Fruit fly (Drosophila melanogaster) whole organism, pupa: Measurements from ENCODE around the gene CG13239.
A peak's percentile ranks its signal among the peaks of the same experiment; 100 is the strongest.

Experiments
- CG10348 ChIP-seq: fragments of 200-800 bp; sonication (Bioruptor generic); IDR thresholded peaks from 2 replicates; pipeline ENCODE4 v1.3.6; 2022; ENCODE audit warnings: missing biosample characterization, missing genetic modification characterization
- CG12605 ChIP-seq: fragments of 200-800 bp; sonication (Bioruptor generic); IDR thresholded peaks from 2 replicates; pipeline ENCODE4 v1.3.6; 2022; ENCODE audit warnings: missing biosample characterization, missing genetic modification characterization
- CG13204 ChIP-seq: fragments of 200-800 bp; sonication (Bioruptor generic); optimal IDR thresholded peaks from 2 replicates; lab custom pipeline; 2018; ENCODE audit warnings: missing biosample characterization, mild to moderate bottlenecking, missing genetic modification characterization, moderate library complexity
- CG14655 ChIP-seq: fragments of 200-800 bp; sonication (Bioruptor generic); optimal IDR thresholded peaks from 3 replicates; lab custom pipeline; 2017; ENCODE audit warnings: mild to moderate bottlenecking, missing biosample characterization, missing genetic modification reagents, missing genetic modification characterization
- CG15710 ChIP-seq: fragments of 200-800 bp; sonication (Bioruptor generic); optimal IDR thresholded peaks from 2 replicates; lab custom pipeline; 2018; ENCODE audit warnings: missing biosample characterization, mild to moderate bottlenecking, missing genetic modification characterization, moderate library complexity
- CG17806 ChIP-seq: fragments of 200-800 bp; sonication (Bioruptor generic); optimal IDR thresholded peaks from 2 replicates; lab custom pipeline; 2018; ENCODE audit warnings: missing biosample characterization, mild to moderate bottlenecking, missing genetic modification characterization, moderate library complexity
- CG32121 ChIP-seq: fragments of 200-800 bp; sonication (Bioruptor generic); IDR thresholded peaks from 2 replicates; pipeline ENCODE4 v1.3.6; 2022; ENCODE audit warnings: missing biosample characterization, missing genetic modification characterization
- CG34367 ChIP-seq: fragments of 200-800 bp; sonication (Bioruptor generic); optimal IDR thresholded peaks from 2 replicates; lab custom pipeline; 2018; ENCODE audit warnings: missing biosample characterization, mild to moderate bottlenecking, missing genetic modification characterization
- CG4496 ChIP-seq: fragments of 200-800 bp; sonication (Bioruptor generic); IDR thresholded peaks from 3 replicates; pipeline ENCODE4 v1.3.6; 2022; ENCODE audit warnings: missing biosample characterization, missing genetic modification characterization
- CG8159 ChIP-seq: fragments of 200-800 bp; sonication (Bioruptor generic); optimal IDR thresholded peaks from 3 replicates; lab custom pipeline; 2018; ENCODE audit warnings: missing biosample characterization, mild to moderate bottlenecking, missing genetic modification characterization, moderate library complexity
- CG8301 ChIP-seq: fragments of 200-800 bp; sonication (Bioruptor generic); optimal IDR thresholded peaks from 2 replicates; lab custom pipeline; 2018; ENCODE audit warnings: missing biosample characterization, mild to moderate bottlenecking, missing genetic modification characterization
- CG9948 ChIP-seq: fragments of 200-800 bp; sonication (Bioruptor generic); optimal IDR thresholded peaks from 2 replicates; lab custom pipeline; 2018; ENCODE audit warnings: missing biosample characterization, mild to moderate bottlenecking, missing genetic modification characterization, moderate library complexity
- D1 ChIP-seq: fragments of 200-800 bp; sonication (Bioruptor generic); optimal IDR thresholded peaks from 2 replicates; lab custom pipeline; 2018; ENCODE audit warnings: missing biosample characterization, mild to moderate bottlenecking, missing genetic modification characterization, moderate library complexity
- EcR ChIP-seq: fragments of 200-800 bp; sonication (Bioruptor generic); optimal IDR thresholded peaks from 3 replicates; lab custom pipeline; 2019; ENCODE audit warnings: missing biosample characterization, missing genetic modification characterization, mild to moderate bottlenecking, moderate library complexity, missing genetic modification reagents
- Ets98B ChIP-seq: fragments of 200-800 bp; sonication (Bioruptor generic); IDR thresholded peaks from 2 replicates; pipeline ENCODE4 v1.3.6; 2022; ENCODE audit warnings: missing biosample characterization, missing genetic modification characterization
- Pif1A ChIP-seq: fragments of 200-800 bp; sonication (Bioruptor generic); optimal IDR thresholded peaks from 3 replicates; lab custom pipeline; 2016; ENCODE audit warnings: missing biosample characterization, missing genetic modification characterization
- Pif1B ChIP-seq: fragments of 200-800 bp; sonication (Bioruptor generic); optimal IDR thresholded peaks from 3 replicates; lab custom pipeline; 2016; ENCODE audit warnings: missing biosample characterization, missing genetic modification characterization
- Snoo ChIP-seq: fragments of 200-800 bp; sonication (Bioruptor generic); optimal IDR thresholded peaks from 3 replicates; lab custom pipeline; 2017; ENCODE audit warnings: missing biosample characterization, mild to moderate bottlenecking, missing genetic modification characterization, inconsistent platforms
- fd96Ca ChIP-seq: fragments of 200-800 bp; sonication (Bioruptor generic); IDR thresholded peaks from 3 replicates; pipeline ENCODE4 v1.3.6; 2022; ENCODE audit warnings: missing biosample characterization, missing genetic modification characterization
- gl ChIP-seq: fragments of 200-800 bp; sonication (Bioruptor generic); optimal IDR thresholded peaks from 2 replicates; lab custom pipeline; 2018; ENCODE audit warnings: missing biosample characterization, mild to moderate bottlenecking, missing genetic modification characterization
- rn ChIP-seq: fragments of 200-800 bp; sonication (Bioruptor generic); IDR thresholded peaks from 2 replicates; pipeline ENCODE4 v1.3.6; 2022; ENCODE audit warnings: missing biosample characterization, missing genetic modification characterization

CG13239 gene

DNA sequence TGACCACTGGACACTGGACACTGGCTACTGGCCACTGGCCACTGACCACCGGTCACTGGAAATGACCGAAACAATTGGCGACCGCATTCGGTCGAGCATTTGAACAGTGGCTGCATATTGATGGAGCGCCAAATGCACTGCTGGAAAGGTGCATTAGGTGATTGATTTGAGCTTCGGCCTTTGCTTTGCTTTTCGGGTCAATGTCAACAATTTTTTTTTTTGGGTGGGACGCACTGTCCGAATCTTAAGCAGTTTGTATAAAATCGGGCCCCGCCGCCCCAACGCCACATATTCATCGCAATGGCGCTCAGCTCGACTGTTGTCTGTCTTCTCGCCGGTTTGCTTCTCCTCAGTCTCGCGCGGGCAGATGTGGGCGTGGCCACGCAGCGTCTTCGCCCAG lies at the start of gene CG13239:
TSS of gene CG13239 (plus strand) at position 301 of the 400 bp plus-strand sequence.
- no peak for TF ChIP-seq Snoo (tag; lab: Kevin White, UChicago)
- TF ChIP-seq CG9948 (tag; lab: Kevin White, UChicago): no peak
- no peak for TF ChIP-seq CG32121 (GFP tag; lab: Robert Waterston, UW)
- no peak for TF ChIP-seq CG10348 (GFP tag; lab: Robert Waterston, UW)
- no peak for TF ChIP-seq Pif1B (GFP tag; lab: Kevin White, UChicago)
- TF ChIP-seq Ets98B (GFP tag; lab: Robert Waterston, UW): no peak
- TF ChIP-seq CG34367: no peak
- TF ChIP-seq EcR (GFP tag; lab: Kevin White, UChicago): no peak
- no peak for TF ChIP-seq CG4496
- TF ChIP-seq CG15710 (tag; lab: Kevin White, UChicago): no peak
- TF ChIP-seq Pif1A (GFP tag; lab: Kevin White, UChicago): no peak
- TF ChIP-seq CG12605 (GFP tag; lab: Robert Waterston, UW): no peak
- no peak for TF ChIP-seq D1
- no peak for TF ChIP-seq CG13204
- TF ChIP-seq CG8301 (tag; lab: Kevin White, UChicago): no peak
- TF ChIP-seq gl (tag; lab: Kevin White, UChicago): no peak
- no peak for TF ChIP-seq CG14655
- TF ChIP-seq rn (GFP tag; lab: Robert Waterston, UW): no peak
- no peak for TF ChIP-seq CG8159 (tag; lab: Kevin White, UChicago)

DNA sequence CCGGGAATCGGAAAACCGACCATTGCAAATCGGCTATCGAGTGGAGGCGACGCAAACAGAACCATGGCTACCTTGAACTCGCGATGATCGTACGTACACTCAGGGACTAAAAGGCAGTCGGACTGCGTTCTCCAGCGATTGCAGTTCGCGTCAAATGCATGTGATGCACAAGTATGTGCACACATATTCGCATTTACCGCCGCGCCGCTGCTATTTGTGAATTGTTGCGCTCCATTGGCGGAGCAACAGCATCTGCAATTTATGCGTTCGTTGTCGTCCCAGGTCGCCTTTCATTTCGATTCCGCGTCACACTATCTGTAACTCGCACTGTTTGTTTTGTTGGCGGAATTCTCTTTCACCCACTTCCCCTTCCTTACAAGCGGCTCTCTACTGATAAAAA lies 40.4 kb upstream of the CG13239 start:
- TF ChIP-seq gl (tag; lab: Kevin White, UChicago) (peak; percentile 2), EcR (GFP tag; lab: Kevin White, UChicago) (peak; percentile 91), CG32121 (GFP tag; lab: Robert Waterston, UW) (peak; percentile 15; the same call in 1 of the 2 replicates), fd96Ca (0 out of 3 replicates have a peak, but pooled peaks have one; percentile 28), CG13204 (peak; percentile 81), CG4496 (peak; percentile 25; the same call in 1 of the 3 replicates), CG17806 (tag; lab: Kevin White, UChicago) (no peak), Pif1A (GFP tag; lab: Kevin White, UChicago) (no peak), Snoo (tag; lab: Kevin White, UChicago) (no peak)

DNA sequence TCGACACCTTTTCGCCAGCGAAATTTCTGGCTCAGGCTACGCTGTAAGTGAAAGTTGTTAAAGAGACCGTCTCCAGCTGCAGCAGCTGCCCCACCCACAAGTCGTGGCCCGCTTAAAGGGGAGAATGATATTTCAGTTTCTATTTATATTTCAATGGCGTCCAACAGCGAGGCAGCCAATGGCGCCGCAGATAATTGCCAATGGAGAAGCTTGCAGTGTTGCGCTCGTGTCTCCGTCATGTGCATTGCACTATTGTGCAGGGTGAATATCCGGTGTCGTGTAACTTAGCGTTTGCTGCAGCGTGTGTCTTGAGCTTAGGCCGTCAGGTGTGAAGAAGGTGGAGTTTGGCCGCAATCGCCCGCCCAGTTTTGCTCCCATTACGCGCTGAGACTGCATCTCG lies 39.2 kb upstream of the CG13239 start:
- TF ChIP-seq CG17806 (tag; lab: Kevin White, UChicago): no peak
- no peak for TF ChIP-seq CG8159 (tag; lab: Kevin White, UChicago)
- TF ChIP-seq CG34367: no peak
- peak; percentile 34; the same call in 1 of the 2 replicates for TF ChIP-seq CG12605 (GFP tag; lab: Robert Waterston, UW)
- no peak for TF ChIP-seq Pif1A (GFP tag; lab: Kevin White, UChicago)
- TF ChIP-seq CG4496: 0 out of 3 replicates have a peak, but pooled peaks have one; percentile 29
- TF ChIP-seq, all 21 proteins: peak for 2

DNA sequence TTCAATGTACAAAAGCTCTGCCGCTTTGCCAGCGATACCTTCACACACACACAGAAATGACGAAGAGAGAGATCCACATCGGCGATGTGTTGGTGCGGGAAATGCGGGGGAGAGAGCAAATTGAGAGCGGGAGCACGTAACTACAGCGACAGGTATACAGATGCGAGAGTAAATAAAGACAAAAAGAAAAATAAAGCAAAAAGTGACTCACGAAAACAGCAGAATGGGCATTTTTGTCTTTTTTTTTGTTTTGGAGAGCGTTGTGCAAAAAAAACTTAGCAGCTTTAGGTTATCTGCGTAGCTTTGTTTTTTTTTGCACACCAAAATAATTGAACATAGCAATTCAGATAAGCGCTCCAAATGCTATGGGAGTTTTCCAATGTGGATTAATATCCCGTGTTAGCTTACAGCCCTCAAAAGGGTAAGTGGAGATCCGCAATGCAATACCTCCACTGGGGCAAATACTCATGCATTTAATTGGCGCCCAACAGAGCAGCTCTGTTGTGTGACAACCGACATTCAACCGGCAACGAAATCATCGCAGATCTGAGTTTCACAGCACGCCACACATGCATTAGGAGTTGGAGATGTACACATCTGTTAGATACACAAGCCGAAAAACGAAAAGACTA lies 37.9 kb upstream of the CG13239 start:
- TF ChIP-seq Pif1B (GFP tag; lab: Kevin White, UChicago): peak; percentile 76
- TF ChIP-seq EcR (GFP tag; lab: Kevin White, UChicago): peak; percentile 72
- TF ChIP-seq rn (GFP tag; lab: Robert Waterston, UW): peak; percentile 88
- TF ChIP-seq CG32121 (GFP tag; lab: Robert Waterston, UW): peak; percentile 96
- TF ChIP-seq CG34367: peak; percentile 84
- TF ChIP-seq CG14655: peak; percentile 85
- peak; percentile 95 for TF ChIP-seq Ets98B (GFP tag; lab: Robert Waterston, UW)
- TF ChIP-seq CG17806 (tag; lab: Kevin White, UChicago): peak; percentile 68
- peak; percentile 97 for TF ChIP-seq gl (tag; lab: Kevin White, UChicago)
- TF ChIP-seq CG8159 (tag; lab: Kevin White, UChicago): peak; percentile 82
- TF ChIP-seq CG10348 (GFP tag; lab: Robert Waterston, UW): peak; percentile 24; the same call in 1 of the 2 replicates
- peak; percentile 87 for TF ChIP-seq Pif1A (GFP tag; lab: Kevin White, UChicago)
- TF ChIP-seq CG4496: peak; percentile 98
- TF ChIP-seq CG9948 (tag; lab: Kevin White, UChicago): peak; percentile 77
- peak; percentile 98 for TF ChIP-seq CG12605 (GFP tag; lab: Robert Waterston, UW)
- peak; percentile 87 for TF ChIP-seq Snoo (tag; lab: Kevin White, UChicago)
- TF ChIP-seq CG13204: peak; percentile 97
- TF ChIP-seq D1: peak; percentile 77
- peak; percentile 84 for TF ChIP-seq CG15710 (tag; lab: Kevin White, UChicago)
- TF ChIP-seq CG8301 (tag; lab: Kevin White, UChicago): peak; percentile 83
- peak; percentile 94 for TF ChIP-seq fd96Ca

DNA sequence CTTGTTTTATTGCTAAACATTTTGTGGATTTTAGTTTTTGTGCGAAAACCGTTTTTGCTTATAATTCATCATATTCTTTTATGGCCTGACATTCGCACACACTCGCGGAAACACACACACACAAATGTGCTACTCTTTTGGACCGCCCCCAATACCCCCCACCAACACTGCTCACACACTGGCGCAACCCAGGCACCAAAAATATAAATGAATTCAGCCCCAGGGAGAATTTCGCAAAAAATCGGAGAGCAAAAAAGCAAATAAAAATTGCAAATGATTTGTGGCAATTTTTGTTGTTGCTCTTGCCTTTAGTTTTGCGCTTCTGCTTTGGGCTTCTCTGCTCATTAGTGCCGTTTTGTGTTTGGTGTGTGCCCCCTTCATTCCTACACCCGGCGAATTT lies 37.4 kb upstream of the CG13239 start:
- TF ChIP-seq CG15710 (tag; lab: Kevin White, UChicago) (no peak), CG4496 (peak; percentile 41; the same call in 2 of the 3 replicates), CG12605 (GFP tag; lab: Robert Waterston, UW) (no peak), CG32121 (GFP tag; lab: Robert Waterston, UW) (peak; percentile 65), EcR (GFP tag; lab: Kevin White, UChicago) (no peak), gl (tag; lab: Kevin White, UChicago) (no peak), CG8159 (tag; lab: Kevin White, UChicago) (no peak), CG34367 (no peak), CG14655 (no peak), CG17806 (tag; lab: Kevin White, UChicago) (no peak), CG13204 (no peak), CG10348 (GFP tag; lab: Robert Waterston, UW) (no peak), CG9948 (tag; lab: Kevin White, UChicago) (no peak), Pif1A (GFP tag; lab: Kevin White, UChicago) (no peak), Ets98B (GFP tag; lab: Robert Waterston, UW) (peak; percentile 29; the same call in 1 of the 2 replicates)
